Fruit fly (Drosophila melanogaster) whole organism, embryonic: Measurements from ENCODE around the gene CG16789.

Experiments
- B-H1 ChIP-seq: fragments of 200-800 bp; sonication (Bioruptor generic); IDR thresholded peaks from 3 replicates; pipeline ENCODE4 v1.3.6; 2022; ENCODE audit warnings: missing biosample characterization, missing genetic modification characterization
- Blimp-1 ChIP-seq: fragments of 200-800 bp; sonication (Bioruptor generic); optimal IDR thresholded peaks from 3 replicates; lab custom pipeline; 2018; ENCODE audit warnings: missing biosample characterization, missing genetic modification characterization, mild to moderate bottlenecking, moderate library complexity, missing genetic modification reagents
- CG10959 ChIP-seq: fragments of 200-800 bp; sonication (Bioruptor generic); IDR thresholded peaks from 2 replicates; pipeline ENCODE4 v1.3.6; 2022; ENCODE audit warnings: missing biosample characterization, missing genetic modification characterization
- CG11093 ChIP-seq: fragments of 200-800 bp; sonication (Bioruptor generic); IDR thresholded peaks from 3 replicates; pipeline ENCODE4 v1.3.6; 2022; ENCODE audit warnings: missing biosample characterization, missing genetic modification characterization
- CG11504 ChIP-seq: fragments of 200-800 bp; sonication (Bioruptor generic); optimal IDR thresholded peaks from 3 replicates; lab custom pipeline; 2019; ENCODE audit warnings: missing biosample characterization, mild to moderate bottlenecking, missing genetic modification characterization, moderate library complexity
- CG1233 ChIP-seq: fragments of 200-800 bp; sonication (Bioruptor generic); optimal IDR thresholded peaks from 4 replicates; lab custom pipeline; 2018; ENCODE audit warnings: missing biosample characterization, mild to moderate bottlenecking, missing genetic modification characterization
- CG12659 ChIP-seq: fragments of 200-800 bp; sonication (Bioruptor generic); optimal IDR thresholded peaks from 3 replicates; lab custom pipeline; 2017; ENCODE audit warnings: mild to moderate bottlenecking, missing biosample characterization, missing genetic modification reagents, missing genetic modification characterization
- CG12769 ChIP-seq: fragments of 200-800 bp; sonication (Bioruptor generic); optimal IDR thresholded peaks from 2 replicates; lab custom pipeline; 2019; ENCODE audit warnings: missing biosample characterization, mild to moderate bottlenecking, missing genetic modification characterization, moderate library complexity
- CG13123 ChIP-seq: fragments of 200-800 bp; sonication (Bioruptor generic); optimal IDR thresholded peaks from 2 replicates; lab custom pipeline; 2016; ENCODE audit warnings: missing biosample characterization, missing genetic modification characterization
- CG15479 ChIP-seq: fragments of 200-800 bp; sonication (Bioruptor generic); optimal IDR thresholded peaks from 3 replicates; lab custom pipeline; 2019; ENCODE audit warnings: missing biosample characterization, mild to moderate bottlenecking, missing genetic modification characterization, moderate library complexity
- CG1602 ChIP-seq: fragments of 200-800 bp; sonication (Bioruptor generic); optimal IDR thresholded peaks from 3 replicates; lab custom pipeline; 2016; ENCODE audit warnings: missing biosample characterization, missing genetic modification characterization
- CG1647 ChIP-seq: fragments of 200-800 bp; sonication (Bioruptor generic); optimal IDR thresholded peaks from 3 replicates; lab custom pipeline; 2016; ENCODE audit warnings: missing biosample characterization, missing genetic modification characterization
- CG16863 ChIP-seq: fragments of 200-800 bp; sonication (Bioruptor generic); optimal IDR thresholded peaks from 3 replicates; lab custom pipeline; 2016; ENCODE audit warnings: missing biosample characterization, missing genetic modification characterization
- CG18619 ChIP-seq: fragments of 200-800 bp; sonication (Bioruptor generic); optimal IDR thresholded peaks from 3 replicates; lab custom pipeline; 2017; ENCODE audit warnings: missing biosample characterization, mild to moderate bottlenecking, missing genetic modification characterization
- CG2199 ChIP-seq: fragments of 200-800 bp; sonication (Bioruptor generic); IDR thresholded peaks from 3 replicates; pipeline ENCODE4 v1.3.6; 2022; ENCODE audit warnings: missing biosample characterization, missing genetic modification characterization
- CG31388 ChIP-seq: fragments of 200-800 bp; sonication (Bioruptor generic); optimal IDR thresholded peaks from 2 replicates; lab custom pipeline; 2016; ENCODE audit warnings: missing biosample characterization, missing genetic modification characterization
- CG31441 ChIP-seq: fragments of 200-800 bp; sonication (Bioruptor generic); IDR thresholded peaks from 2 replicates; pipeline ENCODE4 v1.3.6; 2022; ENCODE audit warnings: missing biosample characterization, missing genetic modification characterization
- CG32532 ChIP-seq: fragments of 200-800 bp; sonication (Bioruptor generic); IDR thresholded peaks from 2 replicates; pipeline ENCODE4 v1.3.6; 2022; ENCODE audit warnings: missing biosample characterization, missing genetic modification characterization
- CG7786 ChIP-seq: fragments of 200-800 bp; sonication (Bioruptor generic); optimal IDR thresholded peaks from 2 replicates; lab custom pipeline; 2016; ENCODE audit warnings: missing biosample characterization, missing genetic modification characterization
- CG8765 ChIP-seq: fragments of 200-800 bp; sonication (Bioruptor generic); IDR thresholded peaks from 2 replicates; pipeline ENCODE4 v1.3.6; 2022; ENCODE audit warnings: missing biosample characterization, missing genetic modification characterization
- CG9609 ChIP-seq: fragments of 200-800 bp; sonication (Bioruptor generic); optimal IDR thresholded peaks from 3 replicates; lab custom pipeline; 2016; ENCODE audit warnings: missing biosample characterization, missing genetic modification characterization
- Chrac-16 ChIP-seq: fragments of 200-800 bp; sonication (Bioruptor generic); optimal IDR thresholded peaks from 3 replicates; lab custom pipeline; 2016; ENCODE audit warnings: missing biosample characterization, missing genetic modification characterization
- Dbx ChIP-seq: fragments of 200-800 bp; sonication (Bioruptor generic); IDR thresholded peaks from 3 replicates; pipeline ENCODE4 v1.3.6; 2022; ENCODE audit warnings: missing biosample characterization, missing genetic modification characterization
- Drgx ChIP-seq: fragments of 200-800 bp; sonication (Bioruptor generic); IDR thresholded peaks from 2 replicates; pipeline ENCODE4 v1.3.6; 2022; ENCODE audit warnings: missing biosample characterization, missing genetic modification characterization
- Eip74EF ChIP-seq, 2 experiments: fragments of 200-800 bp in 1 of 2; fragments of >200 bp in 1 of 2; sonication (Bioruptor generic) in 1 of 2; optimal IDR thresholded peaks; 2 replicates each; lab custom pipeline; 2017 to 2019; ENCODE audit warnings: missing biosample characterization in 2 of 2, missing genetic modification characterization in 2 of 2, mild to moderate bottlenecking in 1 of 2, moderate library complexity in 1 of 2
- Six4 ChIP-seq: fragments of 200-800 bp; sonication (Bioruptor generic); optimal IDR thresholded peaks from 2 replicates; lab custom pipeline; 2016; ENCODE audit warnings: missing biosample characterization, missing genetic modification characterization
- Spps ChIP-seq: fragments of 200-800 bp; sonication (Bioruptor generic); optimal IDR thresholded peaks from 2 replicates; lab custom pipeline; 2018; ENCODE audit warnings: missing biosample characterization, mild to moderate bottlenecking, missing genetic modification characterization
- Sry-β ChIP-seq: fragments of 200-800 bp; sonication (Bioruptor generic); optimal IDR thresholded peaks from 2 replicates; lab custom pipeline; 2018; ENCODE audit warnings: missing biosample characterization, mild to moderate bottlenecking, missing genetic modification characterization, moderate library complexity
- ap ChIP-seq: fragments of 200-800 bp; sonication (Bioruptor generic); IDR thresholded peaks from 2 replicates; pipeline ENCODE4 v1.3.6; 2022; ENCODE audit warnings: missing biosample characterization, missing genetic modification characterization
- ase ChIP-seq: fragments of 200-800 bp; sonication (Bioruptor generic); IDR thresholded peaks from 3 replicates; pipeline ENCODE4 v1.3.6; 2022; ENCODE audit warnings: missing biosample characterization, missing genetic modification characterization
- ash1 ChIP-seq: fragments of 200-800 bp; sonication (Bioruptor generic); optimal IDR thresholded peaks from 2 replicates; lab custom pipeline; 2018; ENCODE audit warnings: missing biosample characterization, mild to moderate bottlenecking, missing genetic modification characterization
- cato ChIP-seq: fragments of 200-800 bp; sonication (Bioruptor generic); optimal IDR thresholded peaks from 2 replicates; lab custom pipeline; 2016; ENCODE audit warnings: missing biosample characterization, missing genetic modification characterization, borderline replicate concordance
- chif ChIP-seq, 2 experiments: fragments of 200-800 bp; sonication (Bioruptor generic); optimal IDR thresholded peaks; 3 replicates each; lab custom pipeline; 2016; ENCODE audit warnings: missing biosample characterization in 2 of 2, missing genetic modification characterization in 2 of 2
- crol ChIP-seq: fragments of 200-800 bp; sonication (Bioruptor generic); IDR thresholded peaks from 2 replicates; pipeline ENCODE4 v1.3.6; 2022; ENCODE audit warnings: missing biosample characterization, missing genetic modification characterization
- cwo ChIP-seq: fragments of 200-800 bp; sonication (Bioruptor generic); optimal IDR thresholded peaks from 3 replicates; lab custom pipeline; 2017; ENCODE audit warnings: missing biosample characterization, missing genetic modification characterization, mild to moderate bottlenecking, moderate library complexity, missing genetic modification reagents
- dan ChIP-seq: fragments of 200-800 bp; sonication (Bioruptor generic); IDR thresholded peaks from 2 replicates; pipeline ENCODE4 v1.3.6; 2022; ENCODE audit warnings: missing biosample characterization, missing genetic modification characterization
- dpn ChIP-seq, 2 experiments: fragments of 200-800 bp; sonication (Bioruptor generic); optimal IDR thresholded peaks; 3 replicates each; lab custom pipeline; 2016; ENCODE audit warnings: missing biosample characterization in 2 of 2, missing genetic modification characterization in 2 of 2
- esg ChIP-seq: fragments of 200-800 bp; sonication (Bioruptor generic); conservative IDR thresholded peaks from 2 replicates; pipeline ENCODE4 v1.3.6; 2022; ENCODE audit warnings: missing biosample characterization, missing genetic modification characterization
- ind ChIP-seq: fragments of 200-800 bp; sonication (Bioruptor generic); optimal IDR thresholded peaks from 3 replicates; lab custom pipeline; 2016; ENCODE audit warnings: missing biosample characterization, missing genetic modification characterization
- nau ChIP-seq: fragments of 200-800 bp; sonication (Bioruptor generic); optimal IDR thresholded peaks from 3 replicates; lab custom pipeline; 2017; ENCODE audit warnings: missing biosample characterization, mild to moderate bottlenecking, missing genetic modification characterization, missing genetic modification reagents
- nom ChIP-seq: fragments of 200-800 bp; sonication (Bioruptor generic); optimal IDR thresholded peaks from 2 replicates; lab custom pipeline; 2017; ENCODE audit warnings: missing biosample characterization, missing genetic modification characterization, mild to moderate bottlenecking, moderate library complexity, missing genetic modification reagents
- row ChIP-seq: fragments of 200-800 bp; sonication (Bioruptor generic); IDR thresholded peaks from 3 replicates; pipeline ENCODE4 v1.3.6; 2022; ENCODE audit warnings: missing biosample characterization, missing genetic modification characterization
- sima ChIP-seq: fragments of 200-800 bp; sonication (Bioruptor generic); optimal IDR thresholded peaks from 2 replicates; lab custom pipeline; 2016; ENCODE audit warnings: missing biosample characterization, missing genetic modification characterization
- so ChIP-seq: fragments of 200-800 bp; sonication (Bioruptor generic); IDR thresholded peaks from 3 replicates; pipeline ENCODE4 v1.3.6; 2022; ENCODE audit warnings: missing biosample characterization, missing genetic modification characterization
- sqz ChIP-seq: fragments of 200-800 bp; sonication (Bioruptor generic); optimal IDR thresholded peaks from 3 replicates; lab custom pipeline; 2018; ENCODE audit warnings: missing biosample characterization, mild to moderate bottlenecking, missing genetic modification characterization
- stwl ChIP-seq: fragments of 200-800 bp; sonication (Bioruptor generic); optimal IDR thresholded peaks from 3 replicates; lab custom pipeline; 2018; ENCODE audit warnings: missing biosample characterization, mild to moderate bottlenecking, missing genetic modification characterization, moderate library complexity
- tna ChIP-seq: fragments of 200-800 bp; sonication (Bioruptor generic); IDR thresholded peaks from 2 replicates; pipeline ENCODE4 v1.3.6; 2022; ENCODE audit warnings: missing biosample characterization, missing genetic modification characterization; ENCODE audit not compliant: partially characterized antibody
- toy ChIP-seq: fragments of 200-800 bp; sonication (Bioruptor generic); IDR thresholded peaks from 2 replicates; pipeline ENCODE4 v1.3.6; 2022; ENCODE audit warnings: missing biosample characterization, missing genetic modification characterization
- tx ChIP-seq: fragments of 200-800 bp; sonication (Bioruptor generic); optimal IDR thresholded peaks from 2 replicates; lab custom pipeline; 2016; ENCODE audit warnings: missing biosample characterization, missing genetic modification characterization
- vfl ChIP-seq: fragments of 200-800 bp; sonication (Bioruptor generic); optimal IDR thresholded peaks from 2 replicates; lab custom pipeline; 2016; ENCODE audit warnings: missing biosample characterization, missing genetic modification characterization
- zfh1 ChIP-seq: fragments of 200-800 bp; sonication (Bioruptor generic); IDR thresholded peaks from 3 replicates; pipeline ENCODE4 v1.3.6; 2022; ENCODE audit warnings: missing biosample characterization, missing genetic modification characterization

Gene CG16789

DNA sequence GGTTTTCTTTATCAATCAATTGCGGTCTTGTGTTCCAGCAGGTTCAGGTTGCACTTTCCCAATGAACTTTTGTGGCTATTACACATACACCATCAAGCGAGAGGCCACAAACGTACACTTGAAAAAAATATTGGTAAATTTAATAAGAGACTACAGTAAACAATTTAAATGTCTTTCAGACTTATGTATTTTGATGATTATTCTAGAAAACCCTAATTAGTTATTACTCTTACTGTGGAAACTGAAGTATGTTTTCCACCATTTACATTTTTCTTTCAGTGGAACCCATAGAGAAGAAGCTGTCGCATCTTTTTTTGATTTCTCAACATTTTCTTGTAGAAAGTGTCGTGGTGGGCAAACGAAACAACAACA lies 31.9 kb upstream of the CG16789 start (continued):
- TF ChIP-seq toy, result peak; percentile 75
- no peak for TF ChIP-seq stwl
- TF ChIP-seq vfl, result peak; percentile 33
- TF ChIP-seq ash1 (GFP tag; lab: Kevin White, UChicago), result no peak
- no peak for TF ChIP-seq dan
- peak; percentile 40 for TF ChIP-seq CG10959
- TF ChIP-seq Six4 (GFP tag; lab: Kevin White, UChicago), result peak; percentile 91
- TF ChIP-seq Chrac-16 (GFP tag; lab: Kevin White, UChicago), result peak; percentile 83
- TF ChIP-seq sqz (GFP tag; lab: Kevin White, UChicago), result peak; percentile 86
- peak; percentile 89 for TF ChIP-seq CG11093 (GFP tag; lab: Robert Waterston, UW)
- peak in 1 of 2 experiments; percentile 95 for TF ChIP-seq Eip74EF (GFP tag; optimal IDR thresholded peaks at IDR 0.05; lab: Kevin White, UChicago)
- peak; percentile 85 for TF ChIP-seq sima (GFP tag; lab: Kevin White, UChicago)
- peak; percentile 96 for TF ChIP-seq Blimp-1
- peak; percentile 90 for TF ChIP-seq ap (GFP tag; lab: Robert Waterston, UW)
- TF ChIP-seq CG7786 (GFP tag; lab: Kevin White, UChicago), result peak; percentile 89
- TF ChIP-seq cato (GFP tag; lab: Kevin White, UChicago), result peak; percentile 90
- peak; percentile 82 for TF ChIP-seq nau
- TF ChIP-seq CG31388 (GFP tag; lab: Kevin White, UChicago), result peak; percentile 86
- peak; percentile 93 to 94 for TF ChIP-seq dpn (GFP tag; optimal IDR thresholded peaks at IDR 0.05; lab: Kevin White, UChicago)
- peak; percentile 92 for TF ChIP-seq esg (GFP tag; lab: Robert Waterston, UW)
- TF ChIP-seq tna (GFP tag; lab: Robert Waterston, UW), result no peak
- TF ChIP-seq Drgx (GFP tag; lab: Robert Waterston, UW), result peak; percentile 93
- TF ChIP-seq CG13123 (GFP tag; lab: Kevin White, UChicago), result peak; percentile 83
- peak; percentile 89 for TF ChIP-seq CG12659 (GFP tag; lab: Kevin White, UChicago)
- peak; percentile 91 for TF ChIP-seq ind
- TF ChIP-seq CG11504 (tag; lab: Kevin White, UChicago), result peak; percentile 96
- peak; percentile 42; the same call in 1 of the 2 replicates for TF ChIP-seq crol (GFP tag; lab: Robert Waterston, UW)
- no peak for TF ChIP-seq nom (GFP tag; lab: Kevin White, UChicago)
- peak; percentile 86 for TF ChIP-seq B-H1 (GFP tag; lab: Robert Waterston, UW)
- TF ChIP-seq ase, result peak; percentile 93
- peak; percentile 98 for TF ChIP-seq CG31441 (GFP tag; lab: Robert Waterston, UW)
- TF ChIP-seq CG8765 (GFP tag; lab: Robert Waterston, UW), result peak; percentile 49; the same call in 1 of the 2 replicates
- peak; percentile 91 for TF ChIP-seq zfh1 (GFP tag; lab: Robert Waterston, UW)
- no peak for TF ChIP-seq CG15479
- peak; percentile 90 for TF ChIP-seq CG9609 (GFP tag; lab: Kevin White, UChicago)
- peak; percentile 76 for TF ChIP-seq CG12769 (tag; lab: Kevin White, UChicago)
- peak; percentile 90 for TF ChIP-seq CG1647 (GFP tag; lab: Kevin White, UChicago)
- peak; percentile 91 for TF ChIP-seq tx (GFP tag; lab: Kevin White, UChicago)
- peak; percentile 91 to 95 for TF ChIP-seq chif (GFP tag; optimal IDR thresholded peaks at IDR 0.05; lab: Kevin White, UChicago)
- peak; percentile 78 for TF ChIP-seq Dbx (GFP tag; lab: Robert Waterston, UW)
- peak; percentile 59 for TF ChIP-seq Sry-β
- peak; percentile 88 for TF ChIP-seq row (GFP tag; lab: Robert Waterston, UW)
- peak; percentile 89 for TF ChIP-seq CG18619 (GFP tag; lab: Kevin White, UChicago)
- TF ChIP-seq CG16863, result peak; percentile 94
- peak; percentile 90 for TF ChIP-seq so (GFP tag; lab: Robert Waterston, UW)
- peak; percentile 91 for TF ChIP-seq CG1602 (GFP tag; lab: Kevin White, UChicago)
- TF ChIP-seq cwo (GFP tag; lab: Kevin White, UChicago), result peak; percentile 68
- TF ChIP-seq CG1233 (GFP tag; lab: Kevin White, UChicago), result peak; percentile 88
- peak; percentile 93 for TF ChIP-seq CG32532 (GFP tag; lab: Robert Waterston, UW)
- peak; percentile 88 for TF ChIP-seq Spps
- peak; percentile 83; the same call in 2 of the 3 replicates for TF ChIP-seq CG2199
